Fruit fly (Drosophila melanogaster) whole organism, embryonic: ENCODE results near the gene Doc2.
A peak's percentile ranks its signal among the peaks of the same experiment; 100 is the strongest.

ENCODE experiments used
- BEAF-32 ChIP-seq: fragments of 200-800 bp; sonication (Bioruptor generic); optimal IDR thresholded peaks from 3 replicates; lab custom pipeline; 2017; ENCODE audit warnings: missing biosample characterization, missing genetic modification characterization, mild to moderate bottlenecking, moderate library complexity, missing genetic modification reagents
- Bteb2 ChIP-seq: fragments of 200-800 bp; sonication (Bioruptor generic); optimal IDR thresholded peaks from 2 replicates; lab custom pipeline; 2016; ENCODE audit warnings: missing biosample characterization, missing genetic modification characterization
- CG10462 ChIP-seq: fragments of 200-800 bp; sonication (Bioruptor generic); optimal IDR thresholded peaks from 2 replicates; lab custom pipeline; 2016; ENCODE audit warnings: missing biosample characterization, missing genetic modification characterization
- CG11398 ChIP-seq: fragments of 200-800 bp; sonication (Bioruptor generic); optimal IDR thresholded peaks from 2 replicates; lab custom pipeline; 2016; ENCODE audit warnings: missing biosample characterization, missing genetic modification characterization
- CG11456 ChIP-seq: fragments of 200-800 bp; sonication (Bioruptor generic); IDR thresholded peaks from 3 replicates; pipeline ENCODE4 v1.3.6; 2022; ENCODE audit warnings: missing biosample characterization, missing genetic modification characterization
- CG12155 ChIP-seq: fragments of 200-800 bp; sonication (Bioruptor generic); optimal IDR thresholded peaks from 3 replicates; lab custom pipeline; 2016; ENCODE audit warnings: missing biosample characterization, missing genetic modification characterization
- CG14441 ChIP-seq: fragments of 200-800 bp; sonication (Bioruptor generic); IDR thresholded peaks from 2 replicates; pipeline ENCODE4 v1.3.6; 2022; ENCODE audit warnings: missing biosample characterization, missing genetic modification characterization
- CG14860 ChIP-seq: fragments of 200-800 bp; sonication (Bioruptor generic); IDR thresholded peaks from 3 replicates; pipeline ENCODE4 v1.3.6; 2022; ENCODE audit warnings: missing biosample characterization, missing genetic modification characterization; ENCODE audit not compliant: partially characterized antibody
- CG15479 ChIP-seq: fragments of 200-800 bp; sonication (Bioruptor generic); optimal IDR thresholded peaks from 3 replicates; lab custom pipeline; 2019; ENCODE audit warnings: missing biosample characterization, mild to moderate bottlenecking, missing genetic modification characterization, moderate library complexity
- CG1792 ChIP-seq: fragments of 200-800 bp; sonication (Bioruptor generic); optimal IDR thresholded peaks from 2 replicates; lab custom pipeline; 2016; ENCODE audit warnings: missing biosample characterization, missing genetic modification characterization
- CG18619 ChIP-seq: fragments of 200-800 bp; sonication (Bioruptor generic); optimal IDR thresholded peaks from 3 replicates; lab custom pipeline; 2017; ENCODE audit warnings: missing biosample characterization, mild to moderate bottlenecking, missing genetic modification characterization
- CG2120 ChIP-seq: fragments of 200-800 bp; sonication (Bioruptor generic); optimal IDR thresholded peaks from 3 replicates; lab custom pipeline; 2016; ENCODE audit warnings: missing biosample characterization, missing genetic modification characterization
- CG31365 ChIP-seq: fragments of 200-800 bp; sonication (Bioruptor generic); optimal IDR thresholded peaks from 2 replicates; lab custom pipeline; 2018; ENCODE audit warnings: missing biosample characterization, mild to moderate bottlenecking, missing genetic modification characterization
- CG4282 ChIP-seq: fragments of 200-800 bp; sonication (Bioruptor generic); optimal IDR thresholded peaks from 2 replicates; lab custom pipeline; 2016; ENCODE audit warnings: missing biosample characterization, missing genetic modification characterization
- CG5953 ChIP-seq: fragments of 200-800 bp; sonication (Bioruptor generic); IDR thresholded peaks from 2 replicates; pipeline ENCODE4 v1.3.6; 2022; ENCODE audit warnings: missing biosample characterization, missing genetic modification characterization
- CG7556 ChIP-seq: fragments of 200-800 bp; sonication (Bioruptor generic); optimal IDR thresholded peaks from 2 replicates; lab custom pipeline; 2017; ENCODE audit warnings: missing biosample characterization, mild to moderate bottlenecking, missing genetic modification characterization
- CG7987 ChIP-seq: fragments of 200-800 bp; sonication (Bioruptor generic); optimal IDR thresholded peaks from 2 replicates; lab custom pipeline; 2018; ENCODE audit warnings: missing biosample characterization, mild to moderate bottlenecking, missing genetic modification characterization, moderate library complexity
- CG8281 ChIP-seq: fragments of 200-800 bp; sonication (Bioruptor generic); optimal IDR thresholded peaks from 2 replicates; lab custom pipeline; 2018; ENCODE audit warnings: missing biosample characterization, mild to moderate bottlenecking, missing genetic modification characterization, moderate library complexity
- D ChIP-seq, 2 experiments: fragments of 200-800 bp in 1 of 2; fragments of >200 bp in 1 of 2; sonication (Bioruptor generic) in 1 of 2; optimal IDR thresholded peaks; 2 replicates in 1 of 2; 3 replicates in 1 of 2; lab custom pipeline; 2017; ENCODE audit warnings: mild to moderate bottlenecking in 1 of 2, missing biosample characterization in 1 of 2, missing genetic modification characterization in 1 of 2, missing genetic modification reagents in 1 of 2
- Dfd ChIP-seq, 2 experiments: fragments of >200 bp; optimal IDR thresholded peaks; 2 replicates each; lab custom pipeline; 2017; ENCODE audit warnings: missing biosample characterization in 2 of 2, missing genetic modification characterization in 2 of 2
- Dip2 ChIP-seq: fragments of 200-800 bp; sonication (Bioruptor generic); IDR thresholded peaks from 2 replicates; pipeline ENCODE4 v1.3.6; 2022; ENCODE audit warnings: missing biosample characterization, missing genetic modification characterization
- Dip3 ChIP-seq: fragments of 200-800 bp; sonication (Bioruptor generic); optimal IDR thresholded peaks from 3 replicates; lab custom pipeline; 2016; ENCODE audit warnings: missing biosample characterization, missing genetic modification characterization
- Hand ChIP-seq: fragments of 200-800 bp; sonication (Bioruptor generic); optimal IDR thresholded peaks from 2 replicates; lab custom pipeline; 2017; ENCODE audit warnings: mild to moderate bottlenecking, missing biosample characterization, missing genetic modification reagents, missing genetic modification characterization
- HmgZ ChIP-seq: fragments of 200-800 bp; sonication (Bioruptor generic); optimal IDR thresholded peaks from 2 replicates; lab custom pipeline; 2018; ENCODE audit warnings: missing biosample characterization, mild to moderate bottlenecking, missing genetic modification characterization
- Hmx ChIP-seq: fragments of 200-800 bp; sonication (Bioruptor generic); optimal IDR thresholded peaks from 2 replicates; lab custom pipeline; 2016; ENCODE audit warnings: missing biosample characterization, missing genetic modification characterization
- Lim3 ChIP-seq: fragments of 200-800 bp; sonication (Bioruptor generic); IDR thresholded peaks from 2 replicates; pipeline ENCODE4 v1.3.6; 2022; ENCODE audit warnings: missing biosample characterization, missing genetic modification characterization
- Mad ChIP-seq: fragments of 200-800 bp; sonication (Bioruptor generic); optimal IDR thresholded peaks from 2 replicates; lab custom pipeline; 2016; ENCODE audit warnings: missing biosample characterization, missing genetic modification characterization
- NfI ChIP-seq: fragments of 200-800 bp; sonication (Bioruptor generic); optimal IDR thresholded peaks from 3 replicates; lab custom pipeline; 2018; ENCODE audit warnings: missing biosample characterization, mild to moderate bottlenecking, missing genetic modification characterization, moderate library complexity
- Ptx1 ChIP-seq: fragments of 200-800 bp; sonication (Bioruptor generic); IDR thresholded peaks from 2 replicates; pipeline ENCODE4 v1.3.6; 2022; ENCODE audit warnings: missing biosample characterization, missing genetic modification characterization
- Ravus ChIP-seq: fragments of 200-800 bp; sonication (Bioruptor generic); IDR thresholded peaks from 2 replicates; pipeline ENCODE4 v1.3.6; 2022; ENCODE audit warnings: missing biosample characterization, missing genetic modification characterization
- Sox102F ChIP-seq: fragments of 200-800 bp; sonication (Bioruptor generic); optimal IDR thresholded peaks from 2 replicates; lab custom pipeline; 2018; ENCODE audit warnings: missing biosample characterization, mild to moderate bottlenecking, missing genetic modification characterization, moderate library complexity
- ab ChIP-seq: fragments of 200-800 bp; sonication (Bioruptor generic); optimal IDR thresholded peaks from 2 replicates; lab custom pipeline; 2016; ENCODE audit warnings: missing biosample characterization, missing genetic modification characterization
- ash1 ChIP-seq: fragments of 200-800 bp; sonication (Bioruptor generic); optimal IDR thresholded peaks from 2 replicates; lab custom pipeline; 2018; ENCODE audit warnings: missing biosample characterization, mild to moderate bottlenecking, missing genetic modification characterization
- bcd ChIP-seq: fragments of 200-800 bp; sonication (Bioruptor generic); optimal IDR thresholded peaks from 2 replicates; lab custom pipeline; 2017; ENCODE audit warnings: missing biosample characterization, mild to moderate bottlenecking, missing genetic modification characterization
- caup ChIP-seq: fragments of 200-800 bp; sonication (Bioruptor generic); optimal IDR thresholded peaks from 3 replicates; lab custom pipeline; 2017; ENCODE audit warnings: missing biosample characterization, mild to moderate bottlenecking, missing genetic modification characterization, moderate library complexity; ENCODE audit not compliant: severe bottlenecking
- dimm ChIP-seq: fragments of 200-800 bp; sonication (Bioruptor generic); IDR thresholded peaks from 2 replicates; pipeline ENCODE4 v1.3.6; 2022; ENCODE audit warnings: missing biosample characterization, missing genetic modification characterization
- grau ChIP-seq: fragments of 200-800 bp; optimal IDR thresholded peaks from 3 replicates; lab custom pipeline; 2019; ENCODE audit warnings: missing biosample characterization, mild to moderate bottlenecking, missing genetic modification characterization, moderate library complexity
- hkb ChIP-seq, 2 experiments: fragments of 200-800 bp in 1 of 2; fragments of >200 bp in 1 of 2; sonication (Bioruptor generic) in 1 of 2; IDR thresholded peaks in 1 of 2; optimal IDR thresholded peaks in 1 of 2; 2 replicates each; pipeline versions ENCODE4 v1.3.6 to Lab custom; 2017 to 2022; ENCODE audit warnings: missing biosample characterization in 1 of 2, missing genetic modification characterization in 1 of 2
- insv ChIP-seq, 2 experiments: fragments of 200-800 bp; sonication (Bioruptor generic); optimal IDR thresholded peaks; 3 replicates each; lab custom pipeline; 2016 to 2018; ENCODE audit warnings: missing biosample characterization in 2 of 2, missing genetic modification characterization in 2 of 2
- klu ChIP-seq: fragments of 200-800 bp; sonication (Bioruptor generic); IDR thresholded peaks from 2 replicates; pipeline ENCODE4 v1.3.6; 2022; ENCODE audit warnings: missing biosample characterization, missing genetic modification characterization
- mirr ChIP-seq: fragments of 200-800 bp; sonication (Bioruptor generic); optimal IDR thresholded peaks from 3 replicates; lab custom pipeline; 2018; ENCODE audit warnings: missing biosample characterization, mild to moderate bottlenecking, missing genetic modification characterization
- onecut ChIP-seq: fragments of 200-800 bp; sonication (Bioruptor generic); IDR thresholded peaks from 2 replicates; pipeline ENCODE4 v1.3.6; 2022; ENCODE audit warnings: missing biosample characterization, missing genetic modification characterization
- peb ChIP-seq: fragments of 200-800 bp; sonication (Bioruptor generic); IDR thresholded peaks from 2 replicates; pipeline ENCODE4 v1.3.6; 2022; ENCODE audit warnings: missing biosample characterization, missing genetic modification characterization
- pita ChIP-seq: fragments of 200-800 bp; sonication (Bioruptor generic); optimal IDR thresholded peaks from 2 replicates; lab custom pipeline; 2017; ENCODE audit warnings: missing biosample characterization, mild to moderate bottlenecking, missing genetic modification characterization
- prd ChIP-seq, 3 experiments: fragments of >200 bp in 2 of 3; fragments of 200-800 bp in 1 of 3; sonication (Bioruptor generic) in 1 of 3; optimal IDR thresholded peaks in 2 of 3; IDR thresholded peaks in 1 of 3; 2 replicates in 2 of 3; 3 replicates in 1 of 3; pipeline versions ENCODE4 v1.3.6 to Lab custom; 2017 to 2022; ENCODE audit warnings: missing biosample characterization in 1 of 3, missing genetic modification characterization in 1 of 3
- psq ChIP-seq: fragments of 200-800 bp; sonication (Bioruptor generic); optimal IDR thresholded peaks from 2 replicates; lab custom pipeline; 2017; ENCODE audit warnings: missing biosample characterization, missing genetic modification characterization
- sens ChIP-seq: fragments of 200-800 bp; sonication (Bioruptor generic); peaks from one replicate; lab custom pipeline; 2016; ENCODE audit warnings: missing biosample characterization, missing genetic modification characterization
- slou ChIP-seq: fragments of 200-800 bp; sonication (Bioruptor generic); optimal IDR thresholded peaks from 3 replicates; lab custom pipeline; 2016; ENCODE audit warnings: missing biosample characterization, missing genetic modification characterization
- sqz ChIP-seq: fragments of 200-800 bp; sonication (Bioruptor generic); optimal IDR thresholded peaks from 3 replicates; lab custom pipeline; 2018; ENCODE audit warnings: missing biosample characterization, mild to moderate bottlenecking, missing genetic modification characterization
- stwl ChIP-seq: fragments of 200-800 bp; sonication (Bioruptor generic); optimal IDR thresholded peaks from 3 replicates; lab custom pipeline; 2018; ENCODE audit warnings: missing biosample characterization, mild to moderate bottlenecking, missing genetic modification characterization, moderate library complexity

The Doc2 gene

DNA sequence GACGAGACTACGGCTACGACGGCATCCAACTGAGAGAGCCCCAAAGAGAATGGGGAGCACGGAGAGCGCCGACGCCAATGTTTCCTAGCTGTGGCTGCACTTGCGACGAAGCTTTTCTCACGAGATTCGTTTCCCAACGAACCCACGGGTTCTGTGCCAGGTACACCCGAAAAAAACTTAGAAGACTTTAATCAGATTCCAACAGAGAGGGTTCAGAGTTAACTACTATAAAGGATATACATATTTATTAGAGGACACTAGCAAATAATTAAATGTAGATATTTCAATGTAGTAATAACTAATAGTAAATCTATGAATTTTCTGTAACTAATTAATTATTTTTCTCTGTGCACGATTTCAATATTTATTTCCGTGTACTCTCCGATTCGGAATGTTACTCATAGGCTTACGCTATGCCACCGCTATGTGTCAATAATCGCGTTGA is 47.0 kb upstream of the Doc2 start, which contains the start of gene Argk1 (continued):
- TF ChIP-seq grau (tag; lab: Kevin White, UChicago) (peak; percentile 80), D (optimal IDR thresholded peaks at IDR 0.05; lab: Kevin White, UChicago) (no peak), D (GFP tag; optimal IDR thresholded peaks at IDR 0.05; lab: Kevin White, UChicago) (no peak), Lim3 (GFP tag; lab: Robert Waterston, UW) (no peak), dimm (GFP tag; lab: Robert Waterston, UW) (no peak), CG12155 (GFP tag; lab: Kevin White, UChicago) (peak; percentile 60), sens (GFP tag; lab: Kevin White, UChicago) (peak; percentile 76), Sox102F (GFP tag; lab: Kevin White, UChicago) (peak; percentile 71), Dfd (GFP tag; optimal IDR thresholded peaks at IDR 0.05; lab: Kevin White, UChicago) (no peak), bcd (GFP tag; lab: Kevin White, UChicago) (peak; percentile 10), CG18619 (GFP tag; lab: Kevin White, UChicago) (peak; percentile 68), insv (GFP tag; optimal IDR thresholded peaks at IDR 0.05; lab: Kevin White, UChicago) (no peak), stwl (no peak), CG14860 (GFP tag; lab: Robert Waterston, UW) (no peak), psq (GFP tag; lab: Kevin White, UChicago) (no peak), sqz (GFP tag; lab: Kevin White, UChicago) (no peak), BEAF-32 (GFP tag; lab: Kevin White, UChicago) (no peak), HmgZ (tag; lab: Kevin White, UChicago) (peak; percentile 26), CG10462 (GFP tag; lab: Kevin White, UChicago) (no peak), prd (optimal IDR thresholded peaks at IDR 0.05; lab: Kevin White, UChicago) (no peak), prd (GFP tag; IDR thresholded peaks at IDR 0.05; lab: Robert Waterston, UW) (peak; percentile 39; the same call in 1 of the 3 replicates), ash1 (GFP tag; lab: Kevin White, UChicago) (no peak), mirr (GFP tag; lab: Kevin White, UChicago) (no peak), Dip3 (GFP tag; lab: Kevin White, UChicago) (peak; percentile 49), caup (peak; percentile 61), CG15479 (GFP tag; lab: Kevin White, UChicago) (no peak), slou (GFP tag; lab: Kevin White, UChicago) (peak; percentile 17), Ptx1 (GFP tag; lab: Robert Waterston, UW) (peak; percentile 69), ab (no peak), CG8281 (tag; lab: Kevin White, UChicago) (no peak), peb (no peak), CG14441 (GFP tag; lab: Robert Waterston, UW) (peak; percentile 51), CG7987 (GFP tag; lab: Kevin White, UChicago) (no peak), NfI (GFP tag; lab: Kevin White, UChicago) (peak; percentile 43), Hmx (GFP tag; lab: Kevin White, UChicago) (no peak), CG1792 (no peak), CG5953 (GFP tag; lab: Robert Waterston, UW) (no peak; the same call in 1 of the 2 replicates), CG11456 (GFP tag; lab: Robert Waterston, UW) (no peak), CG4282 (GFP tag; lab: Kevin White, UChicago) (no peak), Bteb2 (GFP tag; lab: Kevin White, UChicago) (peak; percentile 0), Mad (GFP tag; lab: Kevin White, UChicago) (peak; percentile 28), Ravus (GFP tag; lab: Robert Waterston, UW) (no peak), onecut (GFP tag; lab: Robert Waterston, UW) (no peak; the same call in 1 of the 2 replicates), Hand (GFP tag; lab: Kevin White, UChicago) (peak; percentile 86), CG31365 (tag; lab: Kevin White, UChicago) (no peak), pita (GFP tag; lab: Kevin White, UChicago) (no peak), hkb (optimal IDR thresholded peaks at IDR 0.05; lab: Kevin White, UChicago) (no peak), hkb (GFP tag; IDR thresholded peaks at IDR 0.05; lab: Robert Waterston, UW) (peak; percentile 52), klu (GFP tag; lab: Robert Waterston, UW) (0 out of 2 replicates have a peak, but pooled peaks have one; percentile 29), CG7556 (peak; percentile 78), CG11398 (GFP tag; lab: Kevin White, UChicago) (no peak), CG2120 (GFP tag; lab: Kevin White, UChicago) (peak; percentile 85), Dip2 (GFP tag; lab: Robert Waterston, UW) (no peak)
